Fruit fly (Drosophila melanogaster) whole organism, pupa: ENCODE results near the gene Rpp14b.

Experiments used
- CG10348 ChIP-seq: fragments of 200-800 bp; sonication (Bioruptor generic); IDR thresholded peaks from 2 replicates; pipeline ENCODE4 v1.3.6; 2022; ENCODE audit warnings: missing biosample characterization, missing genetic modification characterization
- CG12605 ChIP-seq: fragments of 200-800 bp; sonication (Bioruptor generic); IDR thresholded peaks from 2 replicates; pipeline ENCODE4 v1.3.6; 2022; ENCODE audit warnings: missing biosample characterization, missing genetic modification characterization
- CG13204 ChIP-seq: fragments of 200-800 bp; sonication (Bioruptor generic); optimal IDR thresholded peaks from 2 replicates; lab custom pipeline; 2018; ENCODE audit warnings: missing biosample characterization, mild to moderate bottlenecking, missing genetic modification characterization, moderate library complexity
- CG14655 ChIP-seq: fragments of 200-800 bp; sonication (Bioruptor generic); optimal IDR thresholded peaks from 3 replicates; lab custom pipeline; 2017; ENCODE audit warnings: mild to moderate bottlenecking, missing biosample characterization, missing genetic modification reagents, missing genetic modification characterization
- CG15710 ChIP-seq: fragments of 200-800 bp; sonication (Bioruptor generic); optimal IDR thresholded peaks from 2 replicates; lab custom pipeline; 2018; ENCODE audit warnings: missing biosample characterization, mild to moderate bottlenecking, missing genetic modification characterization, moderate library complexity
- CG17806 ChIP-seq: fragments of 200-800 bp; sonication (Bioruptor generic); optimal IDR thresholded peaks from 2 replicates; lab custom pipeline; 2018; ENCODE audit warnings: missing biosample characterization, mild to moderate bottlenecking, missing genetic modification characterization, moderate library complexity
- CG32121 ChIP-seq: fragments of 200-800 bp; sonication (Bioruptor generic); IDR thresholded peaks from 2 replicates; pipeline ENCODE4 v1.3.6; 2022; ENCODE audit warnings: missing biosample characterization, missing genetic modification characterization
- CG34367 ChIP-seq: fragments of 200-800 bp; sonication (Bioruptor generic); optimal IDR thresholded peaks from 2 replicates; lab custom pipeline; 2018; ENCODE audit warnings: missing biosample characterization, mild to moderate bottlenecking, missing genetic modification characterization
- CG4496 ChIP-seq: fragments of 200-800 bp; sonication (Bioruptor generic); IDR thresholded peaks from 3 replicates; pipeline ENCODE4 v1.3.6; 2022; ENCODE audit warnings: missing biosample characterization, missing genetic modification characterization
- CG8159 ChIP-seq: fragments of 200-800 bp; sonication (Bioruptor generic); optimal IDR thresholded peaks from 3 replicates; lab custom pipeline; 2018; ENCODE audit warnings: missing biosample characterization, mild to moderate bottlenecking, missing genetic modification characterization, moderate library complexity
- CG8301 ChIP-seq: fragments of 200-800 bp; sonication (Bioruptor generic); optimal IDR thresholded peaks from 2 replicates; lab custom pipeline; 2018; ENCODE audit warnings: missing biosample characterization, mild to moderate bottlenecking, missing genetic modification characterization
- CG9948 ChIP-seq: fragments of 200-800 bp; sonication (Bioruptor generic); optimal IDR thresholded peaks from 2 replicates; lab custom pipeline; 2018; ENCODE audit warnings: missing biosample characterization, mild to moderate bottlenecking, missing genetic modification characterization, moderate library complexity
- D1 ChIP-seq: fragments of 200-800 bp; sonication (Bioruptor generic); optimal IDR thresholded peaks from 2 replicates; lab custom pipeline; 2018; ENCODE audit warnings: missing biosample characterization, mild to moderate bottlenecking, missing genetic modification characterization, moderate library complexity
- EcR ChIP-seq: fragments of 200-800 bp; sonication (Bioruptor generic); optimal IDR thresholded peaks from 3 replicates; lab custom pipeline; 2019; ENCODE audit warnings: missing biosample characterization, missing genetic modification characterization, mild to moderate bottlenecking, moderate library complexity, missing genetic modification reagents
- Ets98B ChIP-seq: fragments of 200-800 bp; sonication (Bioruptor generic); IDR thresholded peaks from 2 replicates; pipeline ENCODE4 v1.3.6; 2022; ENCODE audit warnings: missing biosample characterization, missing genetic modification characterization
- Pif1A ChIP-seq: fragments of 200-800 bp; sonication (Bioruptor generic); optimal IDR thresholded peaks from 3 replicates; lab custom pipeline; 2016; ENCODE audit warnings: missing biosample characterization, missing genetic modification characterization
- Pif1B ChIP-seq: fragments of 200-800 bp; sonication (Bioruptor generic); optimal IDR thresholded peaks from 3 replicates; lab custom pipeline; 2016; ENCODE audit warnings: missing biosample characterization, missing genetic modification characterization
- Snoo ChIP-seq: fragments of 200-800 bp; sonication (Bioruptor generic); optimal IDR thresholded peaks from 3 replicates; lab custom pipeline; 2017; ENCODE audit warnings: missing biosample characterization, mild to moderate bottlenecking, missing genetic modification characterization, inconsistent platforms
- fd96Ca ChIP-seq: fragments of 200-800 bp; sonication (Bioruptor generic); IDR thresholded peaks from 3 replicates; pipeline ENCODE4 v1.3.6; 2022; ENCODE audit warnings: missing biosample characterization, missing genetic modification characterization
- gl ChIP-seq: fragments of 200-800 bp; sonication (Bioruptor generic); optimal IDR thresholded peaks from 2 replicates; lab custom pipeline; 2018; ENCODE audit warnings: missing biosample characterization, mild to moderate bottlenecking, missing genetic modification characterization
- rn ChIP-seq: fragments of 200-800 bp; sonication (Bioruptor generic); IDR thresholded peaks from 2 replicates; pipeline ENCODE4 v1.3.6; 2022; ENCODE audit warnings: missing biosample characterization, missing genetic modification characterization

Rpp14b gene

dm6 chr3R:30095381-30095780 is 39.6 kb downstream of the Rpp14b start:
- TF ChIP-seq rn (GFP tag; lab: Robert Waterston, UW) (peak; percentile 48; the same call in 1 of the 2 replicates), CG13204 (GFP tag; lab: Kevin White, UChicago) (peak; percentile 88), EcR (GFP tag; lab: Kevin White, UChicago) (no peak)

- TF ChIP-seq CG8301 (tag; lab: Kevin White, UChicago), result peak; percentile 90
- TF ChIP-seq CG14655, result peak; percentile 88
- peak; percentile 81 for TF ChIP-seq Pif1B (GFP tag; lab: Kevin White, UChicago)
- TF ChIP-seq D1, result no peak
- TF ChIP-seq Ets98B (GFP tag; lab: Robert Waterston, UW), result peak; percentile 96
- TF ChIP-seq Pif1A (GFP tag; lab: Kevin White, UChicago), result peak; percentile 69
- TF ChIP-seq fd96Ca (GFP tag; lab: Robert Waterston, UW), result peak; percentile 97
- TF ChIP-seq CG15710, result peak; percentile 79
- no peak for TF ChIP-seq EcR (GFP tag; lab: Kevin White, UChicago)
- TF ChIP-seq CG34367, result peak; percentile 81
- peak; percentile 83 for TF ChIP-seq CG17806 (tag; lab: Kevin White, UChicago)
- peak; percentile 31 for TF ChIP-seq Snoo (tag; lab: Kevin White, UChicago)
- peak; percentile 77 for TF ChIP-seq CG9948
- peak; percentile 52 for TF ChIP-seq gl (tag; lab: Kevin White, UChicago)
- peak; percentile 95 for TF ChIP-seq CG32121
- TF ChIP-seq rn (GFP tag; lab: Robert Waterston, UW), result peak; percentile 90
- no peak for TF ChIP-seq CG13204 (GFP tag; lab: Kevin White, UChicago)
- peak; percentile 91 for TF ChIP-seq CG12605 (GFP tag; lab: Robert Waterston, UW)
- peak; percentile 82 for TF ChIP-seq CG8159 (tag; lab: Kevin White, UChicago)
- peak; percentile 78 for TF ChIP-seq CG10348
- peak; percentile 97 for TF ChIP-seq CG4496 (GFP tag; lab: Robert Waterston, UW)
Observed at dm6 chr3R:30095855-30096254, 40.1 kb downstream of the Rpp14b start.

dm6 chr3R:30098229-30098628 is 42.5 kb downstream of the Rpp14b start:
- TF ChIP-seq CG9948 (no peak), Ets98B (GFP tag; lab: Robert Waterston, UW) (no peak), CG12605 (GFP tag; lab: Robert Waterston, UW) (no peak), Snoo (tag; lab: Kevin White, UChicago) (no peak), CG32121 (no peak), rn (GFP tag; lab: Robert Waterston, UW) (no peak), CG15710 (no peak), CG14655 (no peak), CG17806 (tag; lab: Kevin White, UChicago) (no peak), CG34367 (no peak), fd96Ca (GFP tag; lab: Robert Waterston, UW) (no peak), CG8159 (tag; lab: Kevin White, UChicago) (no peak), gl (tag; lab: Kevin White, UChicago) (no peak), CG8301 (tag; lab: Kevin White, UChicago) (no peak), CG10348 (no peak), D1 (no peak), Pif1A (GFP tag; lab: Kevin White, UChicago) (no peak), Pif1B (GFP tag; lab: Kevin White, UChicago) (no peak)
- TF ChIP-seq, all 21 proteins: peak for 0

dm6 chr3R:30099341-30099871 is 43.6 kb downstream of the Rpp14b start:
- TF ChIP-seq CG32121, result peak; percentile 50; the same call in 1 of the 2 replicates
- TF ChIP-seq CG14655, result no peak
- TF ChIP-seq CG13204 (GFP tag; lab: Kevin White, UChicago), result peak; percentile 47
- TF ChIP-seq rn (GFP tag; lab: Robert Waterston, UW), result no peak
- TF ChIP-seq fd96Ca (GFP tag; lab: Robert Waterston, UW), result peak; percentile 71
- peak; percentile 89 for TF ChIP-seq CG4496 (GFP tag; lab: Robert Waterston, UW)
- TF ChIP-seq gl (tag; lab: Kevin White, UChicago), result no peak
- TF ChIP-seq CG12605 (GFP tag; lab: Robert Waterston, UW), result peak; percentile 78
- peak; percentile 47 for TF ChIP-seq Snoo (tag; lab: Kevin White, UChicago)
- peak; percentile 82; the same call in 1 of the 2 replicates for TF ChIP-seq Ets98B (GFP tag; lab: Robert Waterston, UW)
- peak; percentile 17 for TF ChIP-seq EcR (GFP tag; lab: Kevin White, UChicago)
- peak; percentile 44 for TF ChIP-seq Pif1B (GFP tag; lab: Kevin White, UChicago)

dm6 chr3R:30100325-30100975 is 44.7 kb downstream of the Rpp14b start:
- TF ChIP-seq CG34367 (no peak), CG8301 (tag; lab: Kevin White, UChicago) (no peak), CG17806 (tag; lab: Kevin White, UChicago) (no peak), CG4496 (GFP tag; lab: Robert Waterston, UW) (peak; percentile 9; the same call in 1 of the 3 replicates), CG12605 (GFP tag; lab: Robert Waterston, UW) (no peak), CG13204 (GFP tag; lab: Kevin White, UChicago) (peak; percentile 36), Pif1A (GFP tag; lab: Kevin White, UChicago) (no peak), CG8159 (tag; lab: Kevin White, UChicago) (no peak), fd96Ca (GFP tag; lab: Robert Waterston, UW) (peak; percentile 26; the same call in 1 of the 3 replicates), rn (GFP tag; lab: Robert Waterston, UW) (0 out of 2 replicates have a peak, but pooled peaks have one; percentile 30), D1 (no peak), CG9948 (no peak), gl (tag; lab: Kevin White, UChicago) (peak; percentile 2), EcR (GFP tag; lab: Kevin White, UChicago) (peak; percentile 52), CG32121 (peak; percentile 12; the same call in 1 of the 2 replicates), CG14655 (no peak), CG10348 (no peak), Snoo (tag; lab: Kevin White, UChicago) (no peak)
- TF ChIP-seq, all 21 proteins: peak for 7
